Fruit fly (Drosophila melanogaster): ENCODE results near the gene GC.

dm6 chr3L:1579169-1579853 is 49.8 kb downstream of the GC start:
- TF ChIP-seq Dif (GFP tag; optimal IDR thresholded peaks at IDR 0.05; ENCODE audit: partially characterized antibody): no peak
- no peak for TF ChIP-seq Hr78 (GFP tag; optimal IDR thresholded peaks at IDR 0.05)
- TF ChIP-seq Vsx2 (GFP tag; optimal IDR thresholded peaks at IDR 0.05; ENCODE audit: partially characterized antibody): no peak
- peak; percentile 69 for TF ChIP-seq h (GFP tag; optimal IDR thresholded peaks at IDR 0.05)
- no peak for TF ChIP-seq woc (GFP tag; optimal IDR thresholded peaks at IDR 0.05)
- TF ChIP-seq tai (GFP tag; optimal IDR thresholded peaks at IDR 0.05): no peak
- TF ChIP-seq sage (GFP tag; optimal IDR thresholded peaks at IDR 0.05): no peak
- no peak for TF ChIP-seq psq (GFP tag; optimal IDR thresholded peaks at IDR 0.05)
- no peak for TF ChIP-seq N (GFP tag; optimal IDR thresholded peaks at IDR 0.05)
- TF ChIP-seq usp (GFP tag; optimal IDR thresholded peaks at IDR 0.05): no peak
- TF ChIP-seq OdsH (GFP tag; optimal IDR thresholded peaks at IDR 0.05): peak; percentile 40
- no peak for TF ChIP-seq Myc (optimal IDR thresholded peaks at IDR 0.05)
- TF ChIP-seq pan (optimal IDR thresholded peaks at IDR 0.05): no peak
- TF ChIP-seq dsf (GFP tag; optimal IDR thresholded peaks at IDR 0.05; ENCODE audit: borderline replicate concordance): no peak
